Worm (Caenorhabditis elegans) whole organism, L1 larva: ENCODE data around the gene Y42A5A.5.

Experiments used
- C04F5.9 ChIP-seq: sonication (generic microtip); optimal IDR thresholded peaks from 2 replicates; lab custom pipeline; 2016; ENCODE audit warnings: missing genetic modification characterization, missing compliant biosample characterization
- C16A3.4 ChIP-seq: fragments of 150-350 bp; optimal IDR thresholded peaks from 2 replicates; lab custom pipeline; 2014; ENCODE audit warnings: missing biosample characterization, missing genetic modification characterization
- C34B4.2 ChIP-seq: sonication (generic microtip); optimal IDR thresholded peaks from 2 replicates; lab custom pipeline; 2017; ENCODE audit warnings: mild to moderate bottlenecking, missing genetic modification characterization, missing compliant biosample characterization
- F16B12.6 ChIP-seq: fragments of 150-350 bp; optimal IDR thresholded peaks from 2 replicates; lab custom pipeline; 2014; ENCODE audit warnings: missing biosample characterization, missing genetic modification characterization
- Y116A8C.19 ChIP-seq: sonication (generic microtip); optimal IDR thresholded peaks from 2 replicates; lab custom pipeline; 2016; ENCODE audit warnings: missing compliant biosample characterization, missing genetic modification characterization, borderline replicate concordance
- alr-1 ChIP-seq: fragments of 200-800 bp; sonication (Bioruptor generic); optimal IDR thresholded peaks from 2 replicates; lab custom pipeline; 2018; ENCODE audit warnings: borderline replicate concordance, mild to moderate bottlenecking, missing genetic modification characterization, missing compliant biosample characterization
- aly-2 ChIP-seq: fragments of 150-350 bp; optimal IDR thresholded peaks from 2 replicates; lab custom pipeline; 2014; ENCODE audit warnings: missing biosample characterization, missing genetic modification characterization
- ama-1 ChIP-seq: fragments of 150-350 bp; optimal IDR thresholded peaks from 2 replicates; lab custom pipeline; 2014
- ceh-63 ChIP-seq: fragments of 200-800 bp; sonication (Bioruptor generic); optimal IDR thresholded peaks from 2 replicates; lab custom pipeline; 2018; ENCODE audit warnings: mild to moderate bottlenecking, missing genetic modification characterization, missing compliant biosample characterization
- ceh-8 ChIP-seq: fragments of 200-800 bp; sonication (Bioruptor generic); optimal IDR thresholded peaks from 2 replicates; lab custom pipeline; 2018; ENCODE audit warnings: mild to moderate bottlenecking, missing genetic modification characterization, moderate library complexity, missing compliant biosample characterization
- ceh-82 ChIP-seq, 3 experiments: fragments of 150-350 bp in 1 of 3; sonication (generic microtip) in 2 of 3; optimal IDR thresholded peaks; 2 replicates each; lab custom pipeline; 2014 to 2017; ENCODE audit warnings: missing biosample characterization in 3 of 3, missing genetic modification characterization in 3 of 3
- ces-1 ChIP-seq: fragments of 150-350 bp; optimal IDR thresholded peaks from 2 replicates; lab custom pipeline; 2014; ENCODE audit warnings: missing biosample characterization, missing genetic modification reagents, missing genetic modification characterization
- dpl-1 ChIP-seq, 3 experiments: fragments of 150-350 bp in 2 of 3; sonication (generic microtip) in 1 of 3; optimal IDR thresholded peaks; 2 replicates each; lab custom pipeline; 2014 to 2017; ENCODE audit warnings: missing biosample characterization in 3 of 3, missing genetic modification characterization in 3 of 3, missing genetic modification reagents in 3 of 3
- dsc-1 ChIP-seq: sonication (generic microtip); optimal IDR thresholded peaks from 2 replicates; lab custom pipeline; 2016; ENCODE audit warnings: mild to moderate bottlenecking, missing genetic modification characterization, missing compliant biosample characterization
- efl-1 ChIP-seq, 4 experiments: fragments of 150-350 bp; optimal IDR thresholded peaks in 3 of 4; peaks in 1 of 4; 1 replicate in 1 of 4; 2 replicates in 3 of 4; lab custom pipeline; 2014; ENCODE audit warnings: missing biosample characterization in 2 of 4, missing genetic modification characterization in 2 of 4, missing genetic modification reagents in 2 of 4
- efl-3 ChIP-seq: fragments of 200-800 bp; sonication (Bioruptor generic); optimal IDR thresholded peaks from 2 replicates; lab custom pipeline; 2018; ENCODE audit warnings: mild to moderate bottlenecking, missing genetic modification characterization, missing compliant biosample characterization
- egl-13 ChIP-seq: sonication (generic microtip); optimal IDR thresholded peaks from 2 replicates; lab custom pipeline; 2016; ENCODE audit warnings: missing genotype, missing genetic modification reagents, missing genetic modification characterization, missing compliant biosample characterization
- egl-27 ChIP-seq, 2 experiments: fragments of 150-350 bp in 1 of 2; sonication (generic microtip); optimal IDR thresholded peaks; 3 replicates each; lab custom pipeline; 2017 to 2018; ENCODE audit warnings: missing biosample characterization in 2 of 2, missing genetic modification characterization in 2 of 2, missing genetic modification reagents in 2 of 2
- elt-3 ChIP-seq, 6 experiments: fragments of 150-350 bp in 1 of 6; sonication (generic microtip); optimal IDR thresholded peaks; 2 replicates each; lab custom pipeline; 2017 to 2018; ENCODE audit warnings: missing biosample characterization in 6 of 6, missing genetic modification characterization in 6 of 6, inconsistent platforms in 1 of 6
- ets-5 ChIP-seq: fragments of 200-800 bp; sonication (Bioruptor generic); IDR thresholded peaks from 2 replicates; pipeline ENCODE4 v1.3.6; 2022; ENCODE audit warnings: missing genetic modification characterization, missing compliant biosample characterization
- fkh-10 ChIP-seq: sonication (generic microtip); optimal IDR thresholded peaks from 2 replicates; lab custom pipeline; 2017; ENCODE audit warnings: missing biosample characterization, missing genetic modification reagents, missing genetic modification characterization
- fkh-4 ChIP-seq: sonication (generic microtip); optimal IDR thresholded peaks from 2 replicates; lab custom pipeline; 2016; ENCODE audit warnings: missing compliant biosample characterization, missing genetic modification characterization, borderline replicate concordance
- grh-1 ChIP-seq: fragments of 200-800 bp; sonication (Bioruptor generic); IDR thresholded peaks from 2 replicates; pipeline ENCODE4 v1.3.6; 2022; ENCODE audit warnings: missing genetic modification reagents, missing genetic modification characterization, missing compliant biosample characterization
- hlh-17 ChIP-seq: fragments of 200-800 bp; sonication (Bioruptor generic); optimal IDR thresholded peaks from 2 replicates; lab custom pipeline; 2018; ENCODE audit warnings: missing genetic modification characterization, mild to moderate bottlenecking, missing compliant biosample characterization, moderate library complexity, borderline replicate concordance
- hlh-4 ChIP-seq: sonication (generic microtip); optimal IDR thresholded peaks from 2 replicates; lab custom pipeline; 2016; ENCODE audit warnings: mild to moderate bottlenecking, missing genetic modification characterization, missing compliant biosample characterization
- isw-1 ChIP-seq: fragments of 200-800 bp; sonication (Bioruptor generic); IDR thresholded peaks from 2 replicates; pipeline ENCODE4 v1.3.6; 2022; ENCODE audit warnings: missing genetic modification characterization, missing compliant biosample characterization
- jun-1 ChIP-seq: fragments of 150-350 bp; optimal IDR thresholded peaks from 2 replicates; lab custom pipeline; 2014; ENCODE audit warnings: missing biosample characterization, missing genetic modification reagents, missing genetic modification characterization
- lin-14 ChIP-seq: fragments of 200-800 bp; sonication (Bioruptor generic); optimal IDR thresholded peaks from 2 replicates; lab custom pipeline; 2018; ENCODE audit warnings: mild to moderate bottlenecking, missing genetic modification characterization, moderate library complexity, missing compliant biosample characterization
- lin-39 ChIP-seq: fragments of 150-350 bp; optimal IDR thresholded peaks from 2 replicates; lab custom pipeline; 2014; ENCODE audit warnings: missing biosample characterization, missing genetic modification reagents, missing genetic modification characterization
- mab-9 ChIP-seq: fragments of 200-800 bp; sonication (Bioruptor generic); IDR thresholded peaks from 2 replicates; pipeline ENCODE4 v1.3.6; 2022; ENCODE audit warnings: missing genetic modification reagents, missing genetic modification characterization, missing compliant biosample characterization
- mef-2 ChIP-seq: fragments of 150-350 bp; optimal IDR thresholded peaks from 2 replicates; lab custom pipeline; 2014; ENCODE audit warnings: missing biosample characterization, missing genetic modification characterization
- mep-1 ChIP-seq: fragments of 150-350 bp; optimal IDR thresholded peaks from 2 replicates; lab custom pipeline; 2014; ENCODE audit warnings: missing biosample characterization, missing genetic modification characterization
- nhr-11 ChIP-seq: fragments of 150-350 bp; optimal IDR thresholded peaks from 2 replicates; lab custom pipeline; 2014; ENCODE audit warnings: missing biosample characterization, missing genetic modification characterization
- nhr-20 ChIP-seq: sonication (generic microtip); optimal IDR thresholded peaks from 2 replicates; lab custom pipeline; 2016; ENCODE audit warnings: mild to moderate bottlenecking, missing genetic modification characterization, missing compliant biosample characterization
- nhr-28 ChIP-seq: fragments of 150-350 bp; optimal IDR thresholded peaks from 2 replicates; lab custom pipeline; 2014; ENCODE audit warnings: missing biosample characterization, missing genetic modification characterization
- nhr-47 ChIP-seq: sonication (generic microtip); optimal IDR thresholded peaks from 2 replicates; lab custom pipeline; 2016; ENCODE audit warnings: mild to moderate bottlenecking, missing genetic modification characterization, moderate library complexity, missing compliant biosample characterization
- nhr-90 ChIP-seq: sonication (generic microtip); optimal IDR thresholded peaks from 2 replicates; lab custom pipeline; 2016; ENCODE audit warnings: mild to moderate bottlenecking, missing genetic modification characterization, missing compliant biosample characterization; ENCODE audit not compliant: poor library complexity
- pax-3 ChIP-seq: fragments of 200-800 bp; sonication (Bioruptor generic); optimal IDR thresholded peaks from 2 replicates; lab custom pipeline; 2018; ENCODE audit warnings: mild to moderate bottlenecking, missing genetic modification characterization, moderate library complexity, missing compliant biosample characterization
- pqm-1 ChIP-seq: sonication (generic microtip); optimal IDR thresholded peaks from 3 replicates; lab custom pipeline; 2017; ENCODE audit warnings: missing biosample characterization, missing genetic modification characterization
- skn-1 ChIP-seq: fragments of 150-350 bp; optimal IDR thresholded peaks from 2 replicates; lab custom pipeline; 2014; ENCODE audit warnings: missing biosample characterization, missing genetic modification characterization
- snpc-4 ChIP-seq: fragments of 150-350 bp; optimal IDR thresholded peaks from 2 replicates; lab custom pipeline; 2014; ENCODE audit warnings: missing biosample characterization, missing genetic modification characterization
- sox-4 ChIP-seq: sonication (generic microtip); optimal IDR thresholded peaks from 2 replicates; lab custom pipeline; 2016; ENCODE audit warnings: missing genetic modification characterization, missing compliant biosample characterization
- sptf-1 ChIP-seq: fragments of 150-350 bp; optimal IDR thresholded peaks from 2 replicates; lab custom pipeline; 2014; ENCODE audit warnings: missing biosample characterization, missing genetic modification characterization
- swsn-7 ChIP-seq: sonication (generic microtip); optimal IDR thresholded peaks from 2 replicates; lab custom pipeline; 2016; ENCODE audit warnings: missing genetic modification characterization, missing compliant biosample characterization
- tbx-2 ChIP-seq: sonication (generic microtip); optimal IDR thresholded peaks from 2 replicates; lab custom pipeline; 2016; ENCODE audit warnings: missing genetic modification characterization, missing compliant biosample characterization
- unc-130 ChIP-seq: fragments of 150-350 bp; optimal IDR thresholded peaks from 2 replicates; lab custom pipeline; 2017; ENCODE audit warnings: missing biosample characterization, missing genetic modification characterization, inconsistent platforms
- unc-62 ChIP-seq: fragments of 150-350 bp; optimal IDR thresholded peaks from 2 replicates; lab custom pipeline; 2014; ENCODE audit warnings: missing biosample characterization, missing genetic modification reagents, missing genetic modification characterization
- unc-86 ChIP-seq: sonication (generic microtip); optimal IDR thresholded peaks from 2 replicates; lab custom pipeline; 2016; ENCODE audit warnings: missing genetic modification characterization, missing compliant biosample characterization
- unc-98 ChIP-seq: fragments of 200-800 bp; sonication (Bioruptor generic); IDR thresholded peaks from 2 replicates; pipeline ENCODE4 v1.3.6; 2022; ENCODE audit warnings: missing genetic modification characterization, missing compliant biosample characterization
- xbp-1 ChIP-seq: sonication (generic microtip); optimal IDR thresholded peaks from 2 replicates; lab custom pipeline; 2016; ENCODE audit warnings: missing genetic modification characterization, missing compliant biosample characterization
- ztf-11 ChIP-seq, 2 experiments: sonication (generic microtip); optimal IDR thresholded peaks; 2 replicates each; lab custom pipeline; 2016 to 2017; ENCODE audit warnings: missing genetic modification characterization in 2 of 2, missing biosample characterization in 1 of 2, missing compliant biosample characterization in 1 of 2
- ztf-4 ChIP-seq: fragments of 150-350 bp; optimal IDR thresholded peaks from 2 replicates; lab custom pipeline; 2014; ENCODE audit warnings: missing biosample characterization, missing genetic modification characterization

The Y42A5A.5 gene

ce11 chrV:11060239-11060984, 49.1 kb downstream of the Y42A5A.5 start, which contains the start of gene T04C12.11:
T04C12.11 (minus strand) TSS chrV:11060289.
- no peak for TF ChIP-seq unc-98 (GFP tag; lab: Robert Waterston, UW)
- no peak for TF ChIP-seq grh-1
- TF ChIP-seq efl-1 (optimal IDR thresholded peaks at IDR 0.05; lab: Kevin White, UChicago), result no peak
- TF ChIP-seq efl-1 (GFP tag; optimal IDR thresholded peaks at IDR 0.05 in 1 of 2; lab: Kevin White, UChicago), result peak in 1 of 2 experiments; percentile 64
- no peak for TF ChIP-seq nhr-47 (tag; lab: Kevin White, UChicago)
- no peak for TF ChIP-seq ets-5 (GFP tag; lab: Robert Waterston, UW)
- no peak for TF ChIP-seq ces-1
- no peak for TF ChIP-seq tbx-2 (tag; lab: Kevin White, UChicago)
- TF ChIP-seq pqm-1 (tag; lab: Kevin White, UChicago), result no peak
- TF ChIP-seq ztf-11 (tag; optimal IDR thresholded peaks at IDR 0.05; lab: Kevin White, UChicago), result no peak
- no peak for TF ChIP-seq fkh-10 (GFP tag; lab: Kevin White, UChicago)
- peak; percentile 10 for TF ChIP-seq skn-1 (tag; lab: Kevin White, UChicago)
- TF ChIP-seq isw-1 (GFP tag; lab: Robert Waterston, UW), result no peak
- TF ChIP-seq F16B12.6 (tag; lab: Kevin White, UChicago), result no peak
- no peak for TF ChIP-seq hlh-17
- TF ChIP-seq ceh-8, result no peak
- TF ChIP-seq mab-9 (GFP tag; lab: Robert Waterston, UW), result no peak
- no peak for TF ChIP-seq aly-2 (tag; lab: Kevin White, UChicago)
- TF ChIP-seq unc-86 (tag; lab: Kevin White, UChicago), result no peak
- TF ChIP-seq ama-1 (lab: Kevin White, UChicago), result no peak
- no peak for TF ChIP-seq egl-13
- TF ChIP-seq mef-2 (tag; lab: Kevin White, UChicago), result no peak
- peak; percentile 66 for TF ChIP-seq nhr-20
- TF ChIP-seq sptf-1 (tag; lab: Kevin White, UChicago), result no peak
- peak; percentile 8 for TF ChIP-seq C16A3.4 (tag; lab: Kevin White, UChicago)
- TF ChIP-seq ceh-82 (tag; optimal IDR thresholded peaks at IDR 0.05; lab: Kevin White, UChicago), result no peak
- TF ChIP-seq fkh-4 (tag; lab: Kevin White, UChicago), result no peak
- no peak for TF ChIP-seq unc-130 (tag; lab: Kevin White, UChicago)
- no peak for TF ChIP-seq unc-62 (GFP tag; lab: Kevin White, UChicago)
- TF ChIP-seq nhr-11 (tag; lab: Kevin White, UChicago), result no peak
- no peak for TF ChIP-seq hlh-4
- no peak for TF ChIP-seq C34B4.2 (tag; lab: Kevin White, UChicago)
- TF ChIP-seq lin-39 (tag; lab: Kevin White, UChicago), result no peak
- TF ChIP-seq nhr-90 (tag; lab: Kevin White, UChicago), result no peak
- TF ChIP-seq sox-4 (tag; lab: Kevin White, UChicago), result no peak
- no peak for TF ChIP-seq swsn-7 (tag; lab: Kevin White, UChicago)
- peak; percentile 77 for TF ChIP-seq mep-1
- TF ChIP-seq ceh-63, result no peak
- TF ChIP-seq dpl-1 (GFP tag; optimal IDR thresholded peaks at IDR 0.05; lab: Kevin White, UChicago), result no peak
- TF ChIP-seq pax-3 (tag; lab: Kevin White, UChicago), result no peak
- TF ChIP-seq C04F5.9 (tag; lab: Kevin White, UChicago), result no peak
- TF ChIP-seq efl-3, result no peak
- TF ChIP-seq elt-3 (tag; optimal IDR thresholded peaks at IDR 0.05; lab: Kevin White, UChicago), result peak in 1 of 6 experiments; percentile 32
- no peak for TF ChIP-seq Y116A8C.19 (tag; lab: Kevin White, UChicago)
- no peak for TF ChIP-seq alr-1
- peak; percentile 72 for TF ChIP-seq lin-14 (GFP tag; lab: Kevin White, UChicago)
- no peak for TF ChIP-seq nhr-28 (tag; lab: Kevin White, UChicago)
- TF ChIP-seq egl-27 (tag; optimal IDR thresholded peaks at IDR 0.05; lab: Kevin White, UChicago), result no peak
- TF ChIP-seq jun-1 (tag; lab: Kevin White, UChicago), result no peak
- no peak for TF ChIP-seq dsc-1 (tag; lab: Kevin White, UChicago)
- no peak for TF ChIP-seq snpc-4 (tag; lab: Kevin White, UChicago)
- no peak for TF ChIP-seq ztf-4 (tag; lab: Kevin White, UChicago)
- no peak for TF ChIP-seq xbp-1 (tag; lab: Kevin White, UChicago)
